Worm (Caenorhabditis elegans) whole organism, early embryonic: Measurements from ENCODE around the gene dmsr-3.

Experiments used
- ama-1 ChIP-seq: fragments of 150-350 bp; optimal IDR thresholded peaks from 2 replicates; lab custom pipeline; 2014
- ceh-13 ChIP-seq: fragments of 200-800 bp; sonication (Bioruptor generic); optimal IDR thresholded peaks from 2 replicates; lab custom pipeline; 2018; ENCODE audit warnings: mild to moderate bottlenecking, missing genetic modification characterization, missing compliant biosample characterization
- flt-1 ChIP-seq: fragments of 200-800 bp; sonication (Bioruptor generic); IDR thresholded peaks from 2 replicates; pipeline ENCODE4 v1.3.6; 2022; ENCODE audit warnings: missing genetic modification characterization, missing compliant biosample characterization
- hmg-4 ChIP-seq: fragments of 200-800 bp; sonication (Bioruptor generic); optimal IDR thresholded peaks from 2 replicates; lab custom pipeline; 2018; ENCODE audit warnings: mild to moderate bottlenecking, missing genetic modification characterization, missing compliant biosample characterization
- sea-1 ChIP-seq: fragments of 200-800 bp; sonication (Bioruptor generic); conservative IDR thresholded peaks from 2 replicates; pipeline ENCODE4 v1.3.6; 2022; ENCODE audit warnings: missing genetic modification characterization, missing compliant biosample characterization
- tra-4 ChIP-seq: sonication (generic microtip); optimal IDR thresholded peaks from 2 replicates; lab custom pipeline; 2017; ENCODE audit warnings: missing genetic modification characterization, missing compliant biosample characterization

DNA sequence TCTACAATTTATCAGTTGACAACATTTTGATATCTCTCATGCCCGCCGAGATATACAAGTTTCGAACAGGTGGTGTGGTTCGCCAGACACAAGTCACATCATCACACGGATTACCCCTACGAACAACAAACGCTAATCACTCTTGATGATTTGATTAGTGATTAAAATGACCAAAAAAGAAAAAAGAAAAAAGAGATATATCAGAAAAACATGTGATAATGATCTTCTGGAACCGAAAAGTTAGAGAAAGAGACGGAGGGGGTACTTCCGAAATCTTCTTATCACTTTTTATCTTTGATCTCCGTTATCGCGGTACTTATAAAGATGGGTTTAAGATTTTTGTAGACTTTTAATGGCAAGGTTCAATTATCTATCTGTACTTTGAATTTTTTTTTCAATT, 63.1 kb downstream of the dmsr-3 start:
- TF ChIP-seq ceh-13 (GFP tag; lab: Kevin White, UChicago) (no peak), ama-1 (lab: Kevin White, UChicago) (no peak), hmg-4 (GFP tag; lab: Kevin White, UChicago) (no peak), tra-4 (tag; lab: Kevin White, UChicago) (no peak), flt-1 (no peak), sea-1 (no peak)
